Fruit fly (Drosophila melanogaster): ENCODE results near the gene tho2.

DNA sequence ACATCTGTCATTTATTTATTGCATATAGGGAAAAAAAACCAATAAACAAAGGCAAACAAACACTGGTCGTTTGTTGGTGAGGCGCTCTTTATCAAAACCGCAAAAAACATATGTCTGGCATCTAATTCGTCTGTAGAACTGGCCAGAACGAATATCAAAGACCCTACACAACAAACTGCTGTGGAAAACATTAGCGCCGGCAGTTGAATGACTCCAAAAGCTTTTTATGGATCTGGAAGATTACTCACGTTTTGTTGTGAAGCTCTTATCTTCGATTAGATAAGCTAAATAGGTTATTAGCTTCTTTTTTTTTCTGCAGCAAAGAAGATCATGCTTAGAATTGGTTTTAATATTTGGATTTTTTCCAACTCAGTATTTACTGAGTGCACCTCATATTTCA is 12.0 kb downstream of the tho2 start:
- TF ChIP-seq rn (GFP tag; IDR thresholded peaks at IDR 0.05) (no peak), fd96Ca (GFP tag; IDR thresholded peaks at IDR 0.05) (no peak), CG10348 (GFP tag; IDR thresholded peaks at IDR 0.05) (no peak), gl (tag; optimal IDR thresholded peaks at IDR 0.05) (no peak), EcR (GFP tag; optimal IDR thresholded peaks at IDR 0.05) (no peak), CG8159 (tag; optimal IDR thresholded peaks at IDR 0.05) (no peak), CG15710 (tag; optimal IDR thresholded peaks at IDR 0.05) (no peak), CG17806 (tag; optimal IDR thresholded peaks at IDR 0.05) (no peak), CG8301 (tag; optimal IDR thresholded peaks at IDR 0.05) (no peak), CG14655 (GFP tag; optimal IDR thresholded peaks at IDR 0.05) (no peak), Ets98B (GFP tag; IDR thresholded peaks at IDR 0.05) (no peak)
